Worm (Caenorhabditis elegans): ENCODE measurements around the gene ptp-1.
A peak's percentile ranks its signal among the peaks of the same experiment; 100 is the strongest.

The ptp-1 gene

DNA sequence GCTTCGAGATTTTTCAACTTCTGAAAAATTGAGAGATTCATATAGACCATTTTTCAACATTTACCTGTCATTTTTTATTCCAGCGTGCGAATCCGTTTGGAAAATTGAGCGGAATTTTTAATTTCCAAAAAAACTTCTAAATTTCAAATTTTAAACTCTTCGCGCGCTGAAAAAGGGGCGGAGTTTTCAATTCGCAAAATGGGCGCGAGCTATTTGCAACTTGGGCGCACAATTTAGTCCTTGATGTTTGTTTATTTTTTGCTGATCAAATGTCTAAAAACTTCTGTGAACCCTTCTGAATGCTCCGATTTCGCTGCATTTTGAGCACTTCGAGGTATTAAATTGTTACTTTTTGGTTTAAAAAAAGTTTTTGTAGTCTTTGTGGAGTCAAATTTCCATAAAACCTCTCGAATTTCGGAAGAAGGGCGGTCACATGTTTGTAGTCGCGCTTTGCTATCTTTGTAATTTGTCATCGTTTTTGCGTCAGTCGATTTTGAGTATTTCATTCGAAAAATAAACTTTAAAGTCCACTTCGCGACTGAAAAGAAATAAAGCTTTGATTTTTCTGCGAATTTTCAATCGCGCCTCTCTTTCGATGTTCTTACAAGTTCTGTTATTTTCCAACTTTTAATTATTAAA, 60.3 kb downstream of the ptp-1 start, which contains the start of the genes madf-8 and gsr-1 (continued):
- no peak for TF ChIP-seq bed-1 (GFP tag; IDR thresholded peaks at IDR 0.05)
- TF ChIP-seq rcor-1 (GFP tag; IDR thresholded peaks at IDR 0.05), result no peak
- peak; percentile 8 for TF ChIP-seq him-1 (tag; optimal IDR thresholded peaks at IDR 0.05)
- no peak for TF ChIP-seq F22D6.2 (tag; optimal IDR thresholded peaks at IDR 0.05)
- no peak for TF ChIP-seq Y67H2A.10 (GFP tag; conservative IDR thresholded peaks at IDR 0.05)
- no peak for TF ChIP-seq bed-2 (GFP tag; IDR thresholded peaks at IDR 0.05)
- TF ChIP-seq F10E7.11 (tag; optimal IDR thresholded peaks at IDR 0.05), result no peak
- no peak for TF ChIP-seq snpc-1.3 (tag; optimal IDR thresholded peaks at IDR 0.05; ENCODE audit: insufficient read depth)
- TF ChIP-seq egl-18 (GFP tag; IDR thresholded peaks at IDR 0.05), result no peak
- no peak for TF ChIP-seq nfyb-1 (GFP tag; IDR thresholded peaks at IDR 0.05)
- TF ChIP-seq attf-3 (GFP tag; conservative IDR thresholded peaks at IDR 0.05), result no peak
- no peak for TF ChIP-seq aptf-2 (GFP tag; conservative IDR thresholded peaks at IDR 0.05)
- no peak for TF ChIP-seq lin-26 (GFP tag; IDR thresholded peaks at IDR 0.05)
- no peak for TF ChIP-seq hlh-12 (tag; optimal IDR thresholded peaks at IDR 0.05)
- TF ChIP-seq madf-10 (tag; optimal IDR thresholded peaks at IDR 0.05), result no peak
- no peak for TF ChIP-seq rec-8 (tag; optimal IDR thresholded peaks at IDR 0.05)
- no peak for TF ChIP-seq K11D2.4 (GFP tag; IDR thresholded peaks at IDR 0.05)
- no peak for TF ChIP-seq Y53G8AR.9 (GFP tag; conservative IDR thresholded peaks at IDR 0.05)
- TF ChIP-seq akir-1 (GFP tag; optimal IDR thresholded peaks at IDR 0.05), result no peak
- no peak for TF ChIP-seq ccch-3 (GFP tag; optimal IDR thresholded peaks at IDR 0.05)
- peak; percentile 36 for TF ChIP-seq dpl-1 (GFP tag; optimal IDR thresholded peaks at IDR 0.05)
- TF ChIP-seq tlf-1 (GFP tag; optimal IDR thresholded peaks at IDR 0.05), result no peak
- no peak for TF ChIP-seq ztf-22 (GFP tag; optimal IDR thresholded peaks at IDR 0.05)
- no peak for TF ChIP-seq mxl-1 (tag; optimal IDR thresholded peaks at IDR 0.05)
- TF ChIP-seq T26A5.8 (tag; optimal IDR thresholded peaks at IDR 0.05), result no peak
- no peak for TF ChIP-seq lag-1 (GFP tag; IDR thresholded peaks at IDR 0.05)
- no peak for TF ChIP-seq nhr-179 (tag; optimal IDR thresholded peaks at IDR 0.05)
- TF ChIP-seq B0035.1 (tag; optimal IDR thresholded peaks at IDR 0.05), result no peak
- peak in 1 of 3 experiments; percentile 33 for TF ChIP-seq lin-35 (GFP tag; optimal IDR thresholded peaks at IDR 0.05)
- TF ChIP-seq efl-1 (GFP tag; optimal IDR thresholded peaks at IDR 0.05), result peak; percentile 55
- peak; percentile 15; the same call in 1 of the 2 replicates for TF ChIP-seq ceh-100 (GFP tag; IDR thresholded peaks at IDR 0.05)
- no peak for TF ChIP-seq C06A6.2 (GFP tag; conservative IDR thresholded peaks at IDR 0.05)
- no peak for TF ChIP-seq K12H6.12 (tag; optimal IDR thresholded peaks at IDR 0.05)
- no peak for TF ChIP-seq mes-4 (tag; optimal IDR thresholded peaks at IDR 0.05)
- TF ChIP-seq nhr-90 (tag; optimal IDR thresholded peaks at IDR 0.05), result no peak
- TF ChIP-seq attf-5 (GFP tag; optimal IDR thresholded peaks at IDR 0.05), result no peak
- TF ChIP-seq nhr-27 (tag; optimal IDR thresholded peaks at IDR 0.05), result no peak
- TF ChIP-seq F39B2.1 (GFP tag; IDR thresholded peaks at IDR 0.05), result no peak
- TF ChIP-seq egl-44 (GFP tag; IDR thresholded peaks at IDR 0.05), result no peak
- TF ChIP-seq Y79H2A.3 (GFP tag; conservative IDR thresholded peaks at IDR 0.05), result no peak
- no peak for TF ChIP-seq let-607 (tag; optimal IDR thresholded peaks at IDR 0.05)
- no peak for TF ChIP-seq F23B12.7 (tag; optimal IDR thresholded peaks at IDR 0.05; ENCODE audit: insufficient read depth)
- TF ChIP-seq die-1 (tag; optimal IDR thresholded peaks at IDR 0.05), result no peak
- TF ChIP-seq ceh-58 (GFP tag; IDR thresholded peaks at IDR 0.05), result no peak
- no peak for TF ChIP-seq mel-28 (tag; optimal IDR thresholded peaks at IDR 0.05; ENCODE audit: borderline replicate concordance)
- TF ChIP-seq ztf-3 (GFP tag; optimal IDR thresholded peaks at IDR 0.05), result no peak
